Fruit fly (Drosophila melanogaster): Measurements from ENCODE around the gene CG46448.

The CG46448 gene

DNA sequence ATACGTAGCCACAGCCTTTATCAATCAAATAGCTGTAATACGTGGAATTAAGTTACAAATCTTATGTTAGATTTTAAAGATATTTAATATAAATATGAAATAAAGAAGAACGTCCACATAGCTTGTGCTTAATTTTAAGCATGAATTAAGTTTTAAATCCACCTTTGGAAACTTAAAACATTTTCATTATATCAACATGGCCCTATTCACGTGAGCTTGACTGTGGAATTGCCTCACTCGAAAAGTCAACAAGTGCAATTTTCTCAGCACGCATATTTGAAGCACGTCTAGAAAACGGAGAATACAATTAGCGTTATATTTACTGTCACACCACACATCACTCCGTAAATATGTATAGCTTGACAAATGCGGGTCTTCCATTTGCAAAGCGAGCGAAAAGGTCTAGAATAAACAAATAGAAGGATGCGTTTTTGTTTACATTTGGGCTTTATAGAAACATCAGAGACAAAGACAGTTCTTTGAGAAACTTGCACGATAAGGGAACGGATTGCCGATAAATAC lies 27.8 kb upstream of the CG46448 start (continued):
- TF ChIP-seq abd-A (tag; optimal IDR thresholded peaks at IDR 0.05) = no peak
- TF ChIP-seq schlank (tag; optimal IDR thresholded peaks at IDR 0.05) = peak; percentile 51
- TF ChIP-seq croc (GFP tag; conservative IDR thresholded peaks at IDR 0.05) = peak; percentile 73
- no peak for TF ChIP-seq CG13287 (GFP tag; IDR thresholded peaks at IDR 0.05; ENCODE audit: partially characterized antibody)
- peak; percentile 77 for TF ChIP-seq Awh (GFP tag; IDR thresholded peaks at IDR 0.05)
- TF ChIP-seq btn (GFP tag; optimal IDR thresholded peaks at IDR 0.05) = peak; percentile 24
- peak; percentile 81 for TF ChIP-seq twi (tag; optimal IDR thresholded peaks at IDR 0.05)
- TF ChIP-seq stwl (tag; optimal IDR thresholded peaks at IDR 0.05) = peak; percentile 31
- no peak for TF ChIP-seq ftz-f1 (GFP tag; optimal IDR thresholded peaks at IDR 0.05)
- peak; percentile 45 for TF ChIP-seq CG13624 (GFP tag; optimal IDR thresholded peaks at IDR 0.05)
- TF ChIP-seq CG5953 (GFP tag; IDR thresholded peaks at IDR 0.05) = 0 out of 2 replicates have a peak, but pooled peaks have one; percentile 49
- peak; percentile 28 for TF ChIP-seq Mad (GFP tag; optimal IDR thresholded peaks at IDR 0.05)
- TF ChIP-seq CG11504 (tag; optimal IDR thresholded peaks at IDR 0.05) = peak; percentile 94
- TF ChIP-seq CG31224 (GFP tag; IDR thresholded peaks at IDR 0.05) = peak; percentile 74
- peak; percentile 73 for TF ChIP-seq CG10654 (GFP tag; optimal IDR thresholded peaks at IDR 0.05)
- TF ChIP-seq NC2β (GFP tag; optimal IDR thresholded peaks at IDR 0.05) = peak; percentile 53
- TF ChIP-seq CG10267 (tag; optimal IDR thresholded peaks at IDR 0.05) = peak; percentile 87
- peak; percentile 84 for TF ChIP-seq bcd (GFP tag; optimal IDR thresholded peaks at IDR 0.05)
- peak; percentile 88 for TF ChIP-seq phol (tag; optimal IDR thresholded peaks at IDR 0.05)
- no peak for TF ChIP-seq hth (optimal IDR thresholded peaks at IDR 0.05)
- no peak for TF ChIP-seq luna (GFP tag; optimal IDR thresholded peaks at IDR 0.05)
- TF ChIP-seq Dfd (GFP tag; optimal IDR thresholded peaks at IDR 0.05) = no peak
- peak; percentile 86 for TF ChIP-seq ind (GFP tag; optimal IDR thresholded peaks at IDR 0.05)
- TF ChIP-seq CG2120 (GFP tag; optimal IDR thresholded peaks at IDR 0.05) = peak; percentile 58
- 0 out of 2 replicates have a peak, but pooled peaks have one; percentile 24 for TF ChIP-seq crol (GFP tag; IDR thresholded peaks at IDR 0.05)
- TF ChIP-seq HmgD (GFP tag; optimal IDR thresholded peaks at IDR 0.05) = no peak
- no peak for TF ChIP-seq pb (GFP tag; optimal IDR thresholded peaks at IDR 0.05)
- TF ChIP-seq prd (optimal IDR thresholded peaks at IDR 0.05) = no peak
- peak; percentile 86 for TF ChIP-seq prd (GFP tag; IDR thresholded peaks at IDR 0.05)
- TF ChIP-seq sisA (GFP tag; IDR thresholded peaks at IDR 0.05) = peak; percentile 80
- no peak for TF ChIP-seq hkb (optimal IDR thresholded peaks at IDR 0.05)
- peak; percentile 93 for TF ChIP-seq hkb (GFP tag; IDR thresholded peaks at IDR 0.05)
- TF ChIP-seq dmrt11E (tag; optimal IDR thresholded peaks at IDR 0.05) = peak; percentile 89
- peak; percentile 75 for TF ChIP-seq CG8281 (tag; optimal IDR thresholded peaks at IDR 0.05)
- peak; percentile 65 for TF ChIP-seq ewg (GFP tag; optimal IDR thresholded peaks at IDR 0.05)
- TF ChIP-seq CG32532 (GFP tag; IDR thresholded peaks at IDR 0.05) = peak; percentile 88
- TF ChIP-seq tll (GFP tag; optimal IDR thresholded peaks at IDR 0.05) = peak in 1 of 2 experiments; percentile 44
- TF ChIP-seq Sox100B (GFP tag; optimal IDR thresholded peaks at IDR 0.05) = peak; percentile 90
- TF ChIP-seq sd (tag; optimal IDR thresholded peaks at IDR 0.05) = peak; percentile 84
- TF ChIP-seq ci (GFP tag; IDR thresholded peaks at IDR 0.05) = peak; percentile 90
- TF ChIP-seq CG12236 (GFP tag; optimal IDR thresholded peaks at IDR 0.05) = no peak
- TF ChIP-seq bsh (GFP tag; optimal IDR thresholded peaks at IDR 0.05) = peak; percentile 90 to 95
- TF ChIP-seq Atf6 (GFP tag; IDR thresholded peaks at IDR 0.05) = peak; percentile 84
- TF ChIP-seq wek (GFP tag; optimal IDR thresholded peaks at IDR 0.05) = peak; percentile 43
- peak; percentile 29 for TF ChIP-seq pfk (GFP tag; optimal IDR thresholded peaks at IDR 0.05)
- TF ChIP-seq CG7987 (GFP tag; optimal IDR thresholded peaks at IDR 0.05) = peak; percentile 70
- peak; percentile 87; the same call in 2 of the 3 replicates for TF ChIP-seq CG34422 (GFP tag; IDR thresholded peaks at IDR 0.05)
- peak; percentile 92 for TF ChIP-seq CG13296 (GFP tag; optimal IDR thresholded peaks at IDR 0.05)
- TF ChIP-seq CG1792 (GFP tag; optimal IDR thresholded peaks at IDR 0.05) = peak; percentile 25
- no peak for TF ChIP-seq Scr (GFP tag; IDR thresholded peaks at IDR 0.05; ENCODE audit: partially characterized antibody)
- 0 out of 2 replicates have a peak, but pooled peaks have one; percentile 10 for TF ChIP-seq Poxn (GFP tag; IDR thresholded peaks at IDR 0.05)

Data from whole organism, embryonic.